Fruit fly (Drosophila melanogaster): ENCODE results near the gene APP-BP1.

DNA sequence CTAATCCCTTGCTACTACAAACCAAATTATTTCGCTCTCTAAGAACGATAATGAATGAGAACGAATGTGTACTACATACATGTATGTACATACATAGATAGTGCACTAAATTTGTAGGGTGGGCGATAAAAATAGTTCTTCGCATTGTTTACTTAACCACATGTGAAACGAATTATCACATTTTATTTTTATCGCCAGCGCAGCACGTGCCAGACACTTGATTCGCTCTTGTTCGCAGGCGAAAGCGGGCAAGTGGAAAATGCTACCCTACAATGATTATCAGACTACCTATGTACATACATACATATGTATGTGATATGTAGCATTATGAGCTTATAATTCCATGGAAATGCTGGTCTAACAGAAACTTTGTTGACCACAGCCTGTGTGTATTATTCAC lies 12.4 kb upstream of the APP-BP1 start:
- TF ChIP-seq insv (optimal IDR thresholded peaks at IDR 0.05) (no peak), Sin3A (optimal IDR thresholded peaks at IDR 0.05) (no peak), psq (optimal IDR thresholded peaks at IDR 0.05) (no peak), ttk (optimal IDR thresholded peaks at IDR 0.05) (no peak), Myc (optimal IDR thresholded peaks at IDR 0.05) (no peak)

Data from Kc167 (cell line).